Worm (Caenorhabditis elegans): Measurements from ENCODE around the gene R08D7.5.

ce11 chrIII:8973163-8973562 is 763 bp upstream of the R08D7.5 start:
- TF ChIP-seq dao-5 (tag; optimal IDR thresholded peaks at IDR 0.05) (no peak), W03F9.2 (tag; optimal IDR thresholded peaks at IDR 0.05) (no peak), him-1 (tag; optimal IDR thresholded peaks at IDR 0.05) (peak; percentile 21)

All from whole organism, L4/young adult.